Worm (Caenorhabditis elegans) whole organism, L3 larva: ENCODE measurements around the gene vha-9.

ENCODE experiments used
- R02D3.7 ChIP-seq: fragments of 150-350 bp; optimal IDR thresholded peaks from 2 replicates; lab custom pipeline; 2014; ENCODE audit warnings: missing biosample characterization, missing genetic modification characterization
- ZK546.5 ChIP-seq: sonication (generic microtip); optimal IDR thresholded peaks from 2 replicates; lab custom pipeline; 2017; ENCODE audit warnings: missing biosample characterization, missing genetic modification characterization
- aly-2 ChIP-seq: fragments of 150-350 bp; optimal IDR thresholded peaks from 2 replicates; lab custom pipeline; 2014; ENCODE audit warnings: missing biosample characterization, missing genetic modification characterization
- ceh-16 ChIP-seq: sonication (generic microtip); optimal IDR thresholded peaks from 2 replicates; lab custom pipeline; 2017; ENCODE audit warnings: missing biosample characterization, missing genetic modification characterization
- ceh-28 ChIP-seq: fragments of 150-350 bp; optimal IDR thresholded peaks from 2 replicates; lab custom pipeline; 2014; ENCODE audit warnings: missing biosample characterization, missing genetic modification reagents, missing genetic modification characterization
- ceh-82 ChIP-seq: fragments of 150-350 bp; optimal IDR thresholded peaks from 2 replicates; lab custom pipeline; 2014; ENCODE audit warnings: missing biosample characterization, missing genetic modification characterization
- ceh-9 ChIP-seq: sonication (generic microtip); optimal IDR thresholded peaks from 2 replicates; lab custom pipeline; 2018; ENCODE audit warnings: missing biosample characterization, missing genetic modification characterization
- daf-12 ChIP-seq: fragments of 150-350 bp; optimal IDR thresholded peaks from 2 replicates; lab custom pipeline; 2014; ENCODE audit warnings: missing biosample characterization, missing genetic modification reagents, missing genetic modification characterization
- egl-27 ChIP-seq: sonication (generic microtip); optimal IDR thresholded peaks from 4 replicates; lab custom pipeline; 2017; ENCODE audit warnings: missing biosample characterization, missing genetic modification reagents, missing genetic modification characterization
- egl-5 ChIP-seq: fragments of 150-350 bp; optimal IDR thresholded peaks from 2 replicates; lab custom pipeline; 2017; ENCODE audit warnings: missing biosample characterization, missing genetic modification reagents, missing genetic modification characterization, inconsistent platforms
- elt-1 ChIP-seq: fragments of 150-350 bp; optimal IDR thresholded peaks from 2 replicates; lab custom pipeline; 2014; ENCODE audit warnings: missing biosample characterization, missing genetic modification characterization
- elt-2 ChIP-seq: sonication (generic microtip); optimal IDR thresholded peaks from 2 replicates; lab custom pipeline; 2016; ENCODE audit warnings: missing genetic modification reagents, mild to moderate bottlenecking, missing genetic modification characterization, missing compliant biosample characterization
- elt-3 ChIP-seq, 3 experiments: fragments of 150-350 bp in 1 of 3; sonication (generic microtip) in 2 of 3; optimal IDR thresholded peaks; 2 replicates in 2 of 3; 4 replicates in 1 of 3; lab custom pipeline; 2014 to 2017; ENCODE audit warnings: missing biosample characterization in 3 of 3, missing genetic modification characterization in 3 of 3
- eor-1 ChIP-seq, 2 experiments: fragments of 150-350 bp; optimal IDR thresholded peaks; 2 replicates each; lab custom pipeline; 2014 to 2018; ENCODE audit warnings: missing biosample characterization in 2 of 2, missing genetic modification characterization in 2 of 2
- fkh-10 ChIP-seq: sonication (generic microtip); optimal IDR thresholded peaks from 2 replicates; lab custom pipeline; 2017; ENCODE audit warnings: missing biosample characterization, missing genetic modification reagents, missing genetic modification characterization
- fkh-2 ChIP-seq: fragments of 150-350 bp; optimal IDR thresholded peaks from 2 replicates; lab custom pipeline; 2014; ENCODE audit warnings: missing biosample characterization, missing genetic modification reagents, missing genetic modification characterization
- hmg-11 ChIP-seq: sonication (generic microtip); optimal IDR thresholded peaks from 2 replicates; lab custom pipeline; 2016; ENCODE audit warnings: missing genetic modification characterization, missing compliant biosample characterization
- lin-15B ChIP-seq: fragments of 150-350 bp; optimal IDR thresholded peaks from 2 replicates; lab custom pipeline; 2014; ENCODE audit warnings: missing biosample characterization, missing genetic modification characterization
- lsy-12 ChIP-seq: sonication (generic microtip); optimal IDR thresholded peaks from 2 replicates; lab custom pipeline; 2016; ENCODE audit warnings: mild to moderate bottlenecking, missing genetic modification characterization, missing compliant biosample characterization
- mdl-1 ChIP-seq: fragments of 150-350 bp; optimal IDR thresholded peaks from 2 replicates; lab custom pipeline; 2014; ENCODE audit warnings: missing biosample characterization, missing genetic modification characterization
- mml-1 ChIP-seq: fragments of 150-350 bp; sonication (generic microtip); optimal IDR thresholded peaks from 3 replicates; lab custom pipeline; 2014; ENCODE audit warnings: missing biosample characterization, missing genetic modification characterization
- nfya-1 ChIP-seq: sonication (generic microtip); optimal IDR thresholded peaks from 2 replicates; lab custom pipeline; 2017; ENCODE audit warnings: missing genetic modification characterization, mild to moderate bottlenecking, missing compliant biosample characterization, antibody characterized with exemption, moderate library complexity; ENCODE audit not compliant: insufficient read depth
- nhr-11 ChIP-seq: fragments of 150-350 bp; optimal IDR thresholded peaks from 2 replicates; lab custom pipeline; 2014; ENCODE audit warnings: missing biosample characterization, missing genetic modification characterization
- nhr-12 ChIP-seq: fragments of 150-350 bp; optimal IDR thresholded peaks from 2 replicates; lab custom pipeline; 2014; ENCODE audit warnings: missing biosample characterization, missing genetic modification characterization
- nhr-237 ChIP-seq: fragments of 150-350 bp; optimal IDR thresholded peaks from 2 replicates; lab custom pipeline; 2014; ENCODE audit warnings: missing biosample characterization, missing genetic modification characterization
- nhr-25 ChIP-seq: sonication (generic microtip); optimal IDR thresholded peaks from 2 replicates; lab custom pipeline; 2017; ENCODE audit warnings: missing biosample characterization, missing genetic modification characterization
- nhr-77 ChIP-seq: fragments of 150-350 bp; optimal IDR thresholded peaks from 2 replicates; lab custom pipeline; 2014; ENCODE audit warnings: missing biosample characterization, missing genetic modification characterization
- pha-4 ChIP-seq: fragments of 150-350 bp; optimal IDR thresholded peaks from 2 replicates; lab custom pipeline; 2014; ENCODE audit warnings: missing biosample characterization, missing genetic modification reagents, missing genetic modification characterization
- pqm-1 ChIP-seq: fragments of 150-350 bp; optimal IDR thresholded peaks from 2 replicates; lab custom pipeline; 2017; ENCODE audit warnings: missing biosample characterization, missing genetic modification characterization, inconsistent platforms
- sea-2 ChIP-seq: fragments of 150-350 bp; sonication (generic microtip); optimal IDR thresholded peaks from 4 replicates; lab custom pipeline; 2014; ENCODE audit warnings: missing biosample characterization, missing genetic modification reagents, missing genetic modification characterization
- skn-1 ChIP-seq: fragments of 150-350 bp; optimal IDR thresholded peaks from 2 replicates; lab custom pipeline; 2014; ENCODE audit warnings: missing biosample characterization, missing genetic modification characterization
- snpc-4 ChIP-seq: fragments of 150-350 bp; optimal IDR thresholded peaks from 2 replicates; lab custom pipeline; 2014; ENCODE audit warnings: missing biosample characterization, missing genetic modification characterization
- tbx-2 ChIP-seq: sonication (generic microtip); optimal IDR thresholded peaks from 2 replicates; lab custom pipeline; 2016; ENCODE audit warnings: mild to moderate bottlenecking, missing genetic modification characterization, missing compliant biosample characterization
- unc-39 ChIP-seq: sonication (generic microtip); optimal IDR thresholded peaks from 4 replicates; lab custom pipeline; 2017; ENCODE audit warnings: missing biosample characterization, missing genetic modification characterization
- unc-62 ChIP-seq: fragments of 150-350 bp; sonication (generic microtip); optimal IDR thresholded peaks from 4 replicates; lab custom pipeline; 2014; ENCODE audit warnings: missing biosample characterization, missing genetic modification reagents, missing genetic modification characterization
- zag-1 ChIP-seq: fragments of 150-350 bp; optimal IDR thresholded peaks from 2 replicates; lab custom pipeline; 2014; ENCODE audit warnings: missing biosample characterization, missing genetic modification characterization
- ztf-11 ChIP-seq: fragments of 150-350 bp; optimal IDR thresholded peaks from 2 replicates; lab custom pipeline; 2014; ENCODE audit warnings: missing biosample characterization, missing genetic modification characterization

vha-9 gene

DNA sequence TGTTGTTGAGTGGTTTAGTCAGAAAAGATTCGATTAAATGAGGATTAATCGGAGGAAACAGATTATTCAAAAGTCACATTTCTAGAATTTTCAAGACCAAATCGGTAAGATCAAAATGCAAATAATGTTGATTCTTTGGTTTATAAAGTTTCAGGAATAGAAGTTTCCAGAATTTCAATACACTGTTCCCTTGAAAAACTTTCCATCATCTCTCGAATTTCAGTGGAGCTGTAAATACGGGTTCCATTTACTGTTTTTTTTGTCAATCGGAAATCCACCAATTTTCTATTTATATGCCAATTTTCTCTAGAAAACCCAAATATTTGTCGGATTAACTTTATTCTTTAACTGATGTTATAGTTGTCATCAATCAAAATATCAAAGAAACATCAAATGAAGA, 20.4 kb downstream of the vha-9 start:
- TF ChIP-seq fkh-2 (tag; lab: Kevin White, UChicago): no peak
- no peak for TF ChIP-seq nhr-237 (tag; lab: Kevin White, UChicago)
- no peak for TF ChIP-seq egl-5 (tag; lab: Kevin White, UChicago)
- TF ChIP-seq mml-1 (tag; lab: Kevin White, UChicago): no peak
- no peak for TF ChIP-seq skn-1 (tag; lab: Kevin White, UChicago)
- no peak for TF ChIP-seq unc-39 (tag; lab: Kevin White, UChicago)
- TF ChIP-seq zag-1 (tag; lab: Kevin White, UChicago): no peak
- TF ChIP-seq nhr-12 (tag; lab: Kevin White, UChicago): no peak
- TF ChIP-seq snpc-4 (tag; lab: Kevin White, UChicago): no peak
- no peak for TF ChIP-seq fkh-10 (GFP tag; lab: Kevin White, UChicago)
- no peak for TF ChIP-seq nhr-77 (tag; lab: Kevin White, UChicago)
- no peak for TF ChIP-seq nhr-11 (tag; lab: Kevin White, UChicago)
- no peak for TF ChIP-seq hmg-11 (tag; lab: Kevin White, UChicago)

- TF ChIP-seq pqm-1 (tag; lab: Kevin White, UChicago) (peak; percentile 82), ceh-9 (tag; lab: Kevin White, UChicago) (no peak), ceh-16 (no peak), R02D3.7 (no peak), lin-15B (tag; lab: Kevin White, UChicago) (no peak), elt-2 (tag; lab: Kevin White, UChicago) (peak; percentile 75), fkh-2 (tag; lab: Kevin White, UChicago) (no peak), skn-1 (tag; lab: Kevin White, UChicago) (no peak)
- TF ChIP-seq, all 47 proteins: peak for 2
These were observed 21.8 kb downstream of the vha-9 start for ce11 chrII:10281674-10282073.

- no peak for TF ChIP-seq ZK546.5
- TF ChIP-seq pqm-1 (tag; lab: Kevin White, UChicago): no peak
- TF ChIP-seq nfya-1 (tag; lab: Kevin White, UChicago): no peak
- no peak for TF ChIP-seq skn-1 (tag; lab: Kevin White, UChicago)
These were observed 24.0 kb downstream of the vha-9 start, which contains the start of gene ZK971.1 for ce11 chrII:10279561-10279960. Gene ZK971.1 (minus strand): TSS chrII:10279661.

ce11 chrII:10271093-10271492, 32.4 kb downstream of the vha-9 start, which contains the start of gene F54B3.4:
Gene F54B3.4 (minus strand): TSS chrII:10271193.
- no peak for TF ChIP-seq nhr-11 (tag; lab: Kevin White, UChicago)
- no peak for TF ChIP-seq unc-39 (tag; lab: Kevin White, UChicago)
- TF ChIP-seq hmg-11 (tag; lab: Kevin White, UChicago): no peak
- TF ChIP-seq R02D3.7: no peak
- TF ChIP-seq pha-4 (tag; lab: Kevin White, UChicago): no peak
- TF ChIP-seq egl-27 (tag; lab: Kevin White, UChicago): no peak
- no peak for TF ChIP-seq fkh-10 (GFP tag; lab: Kevin White, UChicago)
- no peak for TF ChIP-seq lsy-12 (tag; lab: Kevin White, UChicago)
- TF ChIP-seq nhr-77 (tag; lab: Kevin White, UChicago): no peak
- TF ChIP-seq fkh-2 (tag; lab: Kevin White, UChicago): no peak
- no peak for TF ChIP-seq zag-1 (tag; lab: Kevin White, UChicago)
- no peak for TF ChIP-seq elt-3 (tag; optimal IDR thresholded peaks at IDR 0.05; lab: Kevin White, UChicago)
- TF ChIP-seq ceh-16: no peak
- TF ChIP-seq unc-62 (GFP tag; lab: Kevin White, UChicago): no peak
- no peak for TF ChIP-seq ztf-11 (tag; lab: Kevin White, UChicago)
- TF ChIP-seq tbx-2 (tag; lab: Kevin White, UChicago): no peak
- no peak for TF ChIP-seq aly-2 (tag; lab: Kevin White, UChicago)

DNA sequence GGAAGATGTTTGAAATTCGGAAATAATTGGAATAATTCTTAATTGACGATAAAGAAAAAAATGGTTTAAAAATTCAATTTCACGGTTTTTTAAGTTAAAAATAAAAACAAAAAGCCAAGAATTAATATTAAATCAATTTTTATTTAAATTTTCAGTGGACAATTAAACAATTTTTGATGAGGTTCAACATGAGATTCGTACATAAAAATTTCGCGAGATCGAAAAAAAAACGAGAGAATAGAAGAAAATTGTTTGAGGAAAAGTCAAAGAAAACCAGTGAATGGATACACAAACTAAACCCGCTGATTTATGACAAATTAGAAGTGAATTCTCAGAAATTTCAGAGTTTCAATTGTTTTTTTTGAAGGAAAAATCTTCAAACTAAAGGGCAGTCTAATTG, 33.5 kb downstream of the vha-9 start, which contains the start of gene F54B3.2:
Gene F54B3.2, minus strand, starts transcription at position 101 of the 400 bp plus-strand sequence.
- TF ChIP-seq daf-12 (no peak), eor-1 (tag; optimal IDR thresholded peaks at IDR 0.05; lab: Kevin White, UChicago) (no peak), hmg-11 (tag; lab: Kevin White, UChicago) (no peak)
- TF ChIP-seq, all 47 proteins: peak for 0

ce11 chrII:10261261-10261660, 42.3 kb downstream of the vha-9 start:
- TF ChIP-seq ceh-82: no peak
- TF ChIP-seq lsy-12 (tag; lab: Kevin White, UChicago): no peak
- TF ChIP-seq egl-27 (tag; lab: Kevin White, UChicago): no peak
- no peak for TF ChIP-seq nhr-77 (tag; lab: Kevin White, UChicago)
- TF ChIP-seq R02D3.7: no peak
- no peak for TF ChIP-seq mdl-1 (tag; lab: Kevin White, UChicago)
- TF ChIP-seq zag-1 (tag; lab: Kevin White, UChicago): no peak
- TF ChIP-seq snpc-4 (tag; lab: Kevin White, UChicago): no peak
- no peak for TF ChIP-seq aly-2 (tag; lab: Kevin White, UChicago)
- TF ChIP-seq skn-1 (tag; lab: Kevin White, UChicago): no peak
- TF ChIP-seq ZK546.5: no peak
- TF ChIP-seq elt-3 (tag; optimal IDR thresholded peaks at IDR 0.05; lab: Kevin White, UChicago): no peak
- no peak for TF ChIP-seq nhr-25 (tag; lab: Kevin White, UChicago)
- no peak for TF ChIP-seq daf-12
- TF ChIP-seq elt-2 (tag; lab: Kevin White, UChicago): no peak
- no peak for TF ChIP-seq elt-1 (tag; lab: Kevin White, UChicago)
- TF ChIP-seq nfya-1 (tag; lab: Kevin White, UChicago): no peak
- TF ChIP-seq ceh-28: no peak
- TF ChIP-seq sea-2 (GFP tag; lab: Kevin White, UChicago): no peak
- TF ChIP-seq nhr-237 (tag; lab: Kevin White, UChicago): no peak
